Fruit fly (Drosophila melanogaster) whole organism, embryonic: Measurements from ENCODE around the gene CG44362.
A peak's percentile ranks its signal among the peaks of the same experiment; 100 is the strongest.

ENCODE experiments used
- Atf3 ChIP-seq: fragments of 200-800 bp; sonication (Bioruptor generic); optimal IDR thresholded peaks from 3 replicates; lab custom pipeline; 2016; ENCODE audit warnings: missing biosample characterization, missing genetic modification characterization
- B-H2 ChIP-seq: fragments of 200-800 bp; sonication (Bioruptor generic); optimal IDR thresholded peaks from 2 replicates; lab custom pipeline; 2018; ENCODE audit warnings: missing biosample characterization, mild to moderate bottlenecking, missing genetic modification characterization
- CG10565 ChIP-seq: fragments of 200-800 bp; sonication (Bioruptor generic); optimal IDR thresholded peaks from 3 replicates; lab custom pipeline; 2016; ENCODE audit warnings: missing biosample characterization, mild to moderate bottlenecking, missing genetic modification characterization
- CG14710 ChIP-seq: fragments of 200-800 bp; sonication (Bioruptor generic); optimal IDR thresholded peaks from 3 replicates; lab custom pipeline; 2019; ENCODE audit warnings: missing biosample characterization, mild to moderate bottlenecking, missing genetic modification characterization, moderate library complexity
- CG15269 ChIP-seq: fragments of 200-800 bp; sonication (Bioruptor generic); optimal IDR thresholded peaks from 2 replicates; lab custom pipeline; 2018; ENCODE audit warnings: missing biosample characterization, mild to moderate bottlenecking, missing genetic modification characterization, moderate library complexity
- CG15479 ChIP-seq: fragments of 200-800 bp; sonication (Bioruptor generic); optimal IDR thresholded peaks from 3 replicates; lab custom pipeline; 2019; ENCODE audit warnings: missing biosample characterization, mild to moderate bottlenecking, missing genetic modification characterization, moderate library complexity
- CG18476 ChIP-seq: fragments of 200-800 bp; sonication (Bioruptor generic); optimal IDR thresholded peaks from 2 replicates; lab custom pipeline; 2016; ENCODE audit warnings: missing biosample characterization, mild to moderate bottlenecking, missing genetic modification characterization
- CG18619 ChIP-seq: fragments of 200-800 bp; sonication (Bioruptor generic); optimal IDR thresholded peaks from 3 replicates; lab custom pipeline; 2017; ENCODE audit warnings: missing biosample characterization, mild to moderate bottlenecking, missing genetic modification characterization
- CG30403 ChIP-seq: fragments of 200-800 bp; sonication (Bioruptor generic); optimal IDR thresholded peaks from 3 replicates; lab custom pipeline; 2016; ENCODE audit warnings: missing biosample characterization, missing genetic modification characterization
- CG32532 ChIP-seq: fragments of 200-800 bp; sonication (Bioruptor generic); IDR thresholded peaks from 2 replicates; pipeline ENCODE4 v1.3.6; 2022; ENCODE audit warnings: missing biosample characterization, missing genetic modification characterization
- CG32767 ChIP-seq: fragments of 200-800 bp; sonication (Bioruptor generic); IDR thresholded peaks from 2 replicates; pipeline ENCODE4 v1.3.6; 2022; ENCODE audit warnings: missing biosample characterization, missing genetic modification characterization
- CG32772 ChIP-seq: fragments of 200-800 bp; sonication (Bioruptor generic); IDR thresholded peaks from 2 replicates; pipeline ENCODE4 v1.3.6; 2022; ENCODE audit warnings: missing biosample characterization, missing genetic modification characterization
- CG3281 ChIP-seq: fragments of 200-800 bp; sonication (Bioruptor generic); optimal IDR thresholded peaks from 3 replicates; lab custom pipeline; 2017; ENCODE audit warnings: missing biosample characterization, mild to moderate bottlenecking, missing genetic modification characterization
- CG33557 ChIP-seq: fragments of 200-800 bp; sonication (Bioruptor generic); optimal IDR thresholded peaks from 2 replicates; lab custom pipeline; 2019; ENCODE audit warnings: missing biosample characterization, mild to moderate bottlenecking, missing genetic modification characterization, moderate library complexity
- CG4404 ChIP-seq: fragments of 200-800 bp; sonication (Bioruptor generic); IDR thresholded peaks from 2 replicates; pipeline ENCODE4 v1.3.6; 2022; ENCODE audit warnings: missing biosample characterization, missing genetic modification characterization
- CG4424 ChIP-seq: fragments of 200-800 bp; sonication (Bioruptor generic); optimal IDR thresholded peaks from 3 replicates; lab custom pipeline; 2016; ENCODE audit warnings: missing biosample characterization, missing genetic modification characterization
- CG7556 ChIP-seq: fragments of 200-800 bp; sonication (Bioruptor generic); optimal IDR thresholded peaks from 2 replicates; lab custom pipeline; 2017; ENCODE audit warnings: missing biosample characterization, mild to moderate bottlenecking, missing genetic modification characterization
- CG9215 ChIP-seq: fragments of 200-800 bp; sonication (Bioruptor generic); IDR thresholded peaks from 2 replicates; pipeline ENCODE4 v1.3.6; 2022; ENCODE audit warnings: missing biosample characterization, missing genetic modification characterization
- CG9797 ChIP-seq: fragments of 200-800 bp; sonication (Bioruptor generic); optimal IDR thresholded peaks from 3 replicates; lab custom pipeline; 2018; ENCODE audit warnings: missing biosample characterization, mild to moderate bottlenecking, missing genetic modification characterization
- CrebB ChIP-seq: fragments of 200-800 bp; sonication (Bioruptor generic); optimal IDR thresholded peaks from 3 replicates; lab custom pipeline; 2018; ENCODE audit warnings: missing biosample characterization, mild to moderate bottlenecking, missing genetic modification characterization
- D ChIP-seq, 2 experiments: fragments of 200-800 bp in 1 of 2; fragments of >200 bp in 1 of 2; sonication (Bioruptor generic) in 1 of 2; optimal IDR thresholded peaks; 2 replicates in 1 of 2; 3 replicates in 1 of 2; lab custom pipeline; 2017; ENCODE audit warnings: mild to moderate bottlenecking in 1 of 2, missing biosample characterization in 1 of 2, missing genetic modification characterization in 1 of 2, missing genetic modification reagents in 1 of 2
- Elba2 ChIP-seq: fragments of 200-800 bp; sonication (Bioruptor generic); optimal IDR thresholded peaks from 3 replicates; lab custom pipeline; 2016; ENCODE audit warnings: missing biosample characterization, missing genetic modification characterization
- H15 ChIP-seq: fragments of 200-800 bp; sonication (Bioruptor generic); IDR thresholded peaks from 3 replicates; pipeline ENCODE4 v1.3.6; 2022; ENCODE audit warnings: missing biosample characterization, missing genetic modification characterization
- HmgD ChIP-seq: fragments of 200-800 bp; sonication (Bioruptor generic); optimal IDR thresholded peaks from 3 replicates; lab custom pipeline; 2016; ENCODE audit warnings: missing biosample characterization, missing genetic modification characterization
- Hmx ChIP-seq: fragments of 200-800 bp; sonication (Bioruptor generic); optimal IDR thresholded peaks from 2 replicates; lab custom pipeline; 2016; ENCODE audit warnings: missing biosample characterization, missing genetic modification characterization
- Hr39 ChIP-seq: fragments of >200 bp; optimal IDR thresholded peaks from 2 replicates; lab custom pipeline; 2017
- Meics ChIP-seq: fragments of 200-800 bp; sonication (Bioruptor generic); optimal IDR thresholded peaks from 2 replicates; lab custom pipeline; 2017; ENCODE audit warnings: missing biosample characterization, mild to moderate bottlenecking, missing genetic modification characterization
- Mes4 ChIP-seq: fragments of 200-800 bp; sonication (Bioruptor generic); optimal IDR thresholded peaks from 2 replicates; lab custom pipeline; 2016; ENCODE audit warnings: missing biosample characterization, missing genetic modification characterization
- Neu2 ChIP-seq: fragments of 200-800 bp; sonication (Bioruptor generic); optimal IDR thresholded peaks from 3 replicates; lab custom pipeline; 2016; ENCODE audit warnings: missing biosample characterization, missing genetic modification characterization, borderline replicate concordance
- Nf-YC ChIP-seq: fragments of 200-800 bp; optimal IDR thresholded peaks from 3 replicates; lab custom pipeline; 2019; ENCODE audit warnings: missing biosample characterization, mild to moderate bottlenecking, missing genetic modification characterization, moderate library complexity
- Opbp ChIP-seq: fragments of 200-800 bp; sonication (Bioruptor generic); IDR thresholded peaks from 3 replicates; pipeline ENCODE4 v1.3.6; 2022; ENCODE audit warnings: missing biosample characterization, missing genetic modification characterization; ENCODE audit not compliant: partially characterized antibody
- Ptx1 ChIP-seq: fragments of 200-800 bp; sonication (Bioruptor generic); IDR thresholded peaks from 2 replicates; pipeline ENCODE4 v1.3.6; 2022; ENCODE audit warnings: missing biosample characterization, missing genetic modification characterization
- abd-A ChIP-seq: fragments of 200-800 bp; sonication (Bioruptor generic); optimal IDR thresholded peaks from 3 replicates; lab custom pipeline; 2019; ENCODE audit warnings: missing biosample characterization, mild to moderate bottlenecking, missing genetic modification characterization, moderate library complexity
- amos ChIP-seq: fragments of 200-800 bp; sonication (Bioruptor generic); IDR thresholded peaks from 2 replicates; pipeline ENCODE4 v1.3.6; 2022; ENCODE audit warnings: missing biosample characterization, missing genetic modification characterization; ENCODE audit not compliant: partially characterized antibody
- cato ChIP-seq: fragments of 200-800 bp; sonication (Bioruptor generic); optimal IDR thresholded peaks from 2 replicates; lab custom pipeline; 2016; ENCODE audit warnings: missing biosample characterization, missing genetic modification characterization, borderline replicate concordance
- disco-r ChIP-seq: fragments of 200-800 bp; sonication (Bioruptor generic); optimal IDR thresholded peaks from 2 replicates; lab custom pipeline; 2016; ENCODE audit warnings: missing biosample characterization, missing genetic modification characterization
- exex ChIP-seq: fragments of 200-800 bp; sonication (Bioruptor generic); optimal IDR thresholded peaks from 4 replicates; lab custom pipeline; 2018; ENCODE audit warnings: missing biosample characterization, mild to moderate bottlenecking, missing genetic modification characterization, moderate library complexity
- gce ChIP-seq: fragments of 200-800 bp; sonication (Bioruptor generic); IDR thresholded peaks from 3 replicates; pipeline ENCODE4 v1.3.6; 2022; ENCODE audit warnings: missing biosample characterization, missing genetic modification characterization
- gcm2 ChIP-seq: fragments of 200-800 bp; sonication (Bioruptor generic); optimal IDR thresholded peaks from 2 replicates; lab custom pipeline; 2016; ENCODE audit warnings: missing biosample characterization, missing genetic modification characterization
- kni ChIP-seq: fragments of 200-800 bp; sonication (Bioruptor generic); optimal IDR thresholded peaks from 3 replicates; lab custom pipeline; 2017; ENCODE audit warnings: mild to moderate bottlenecking, missing biosample characterization, missing genetic modification reagents, missing genetic modification characterization
- mld ChIP-seq: fragments of 200-800 bp; sonication (Bioruptor generic); IDR thresholded peaks from 3 replicates; pipeline ENCODE4 v1.3.6; 2022; ENCODE audit warnings: missing biosample characterization, missing genetic modification characterization; ENCODE audit not compliant: partially characterized antibody
- nerfin-2 ChIP-seq: fragments of 200-800 bp; sonication (Bioruptor generic); IDR thresholded peaks from 2 replicates; pipeline ENCODE4 v1.3.6; 2022; ENCODE audit warnings: missing biosample characterization, missing genetic modification characterization; ENCODE audit not compliant: partially characterized antibody
- pum ChIP-seq: fragments of 200-800 bp; sonication (Bioruptor generic); optimal IDR thresholded peaks from 2 replicates; lab custom pipeline; 2016; ENCODE audit warnings: missing biosample characterization, missing genetic modification characterization
- ro ChIP-seq: fragments of 200-800 bp; sonication (Bioruptor generic); IDR thresholded peaks from 2 replicates; pipeline ENCODE4 v1.3.6; 2022; ENCODE audit warnings: missing biosample characterization, missing genetic modification characterization
- sd ChIP-seq: fragments of 200-800 bp; sonication (Bioruptor generic); optimal IDR thresholded peaks from 3 replicates; lab custom pipeline; 2018; ENCODE audit warnings: missing biosample characterization, mild to moderate bottlenecking, missing genetic modification characterization, moderate library complexity
- sim ChIP-seq: fragments of 200-800 bp; sonication (Bioruptor generic); IDR thresholded peaks from 2 replicates; pipeline ENCODE4 v1.3.6; 2022; ENCODE audit warnings: missing biosample characterization, missing genetic modification characterization
- stc ChIP-seq: fragments of 200-800 bp; sonication (Bioruptor generic); IDR thresholded peaks from 2 replicates; pipeline ENCODE4 v1.3.6; 2022; ENCODE audit warnings: missing biosample characterization, missing genetic modification characterization
- tap ChIP-seq: fragments of 200-800 bp; optimal IDR thresholded peaks from 3 replicates; lab custom pipeline; 2019; ENCODE audit warnings: missing biosample characterization, mild to moderate bottlenecking, missing genetic modification characterization, moderate library complexity
- vfl ChIP-seq: fragments of 200-800 bp; sonication (Bioruptor generic); optimal IDR thresholded peaks from 2 replicates; lab custom pipeline; 2016; ENCODE audit warnings: missing biosample characterization, missing genetic modification characterization

Gene CG44362

DNA sequence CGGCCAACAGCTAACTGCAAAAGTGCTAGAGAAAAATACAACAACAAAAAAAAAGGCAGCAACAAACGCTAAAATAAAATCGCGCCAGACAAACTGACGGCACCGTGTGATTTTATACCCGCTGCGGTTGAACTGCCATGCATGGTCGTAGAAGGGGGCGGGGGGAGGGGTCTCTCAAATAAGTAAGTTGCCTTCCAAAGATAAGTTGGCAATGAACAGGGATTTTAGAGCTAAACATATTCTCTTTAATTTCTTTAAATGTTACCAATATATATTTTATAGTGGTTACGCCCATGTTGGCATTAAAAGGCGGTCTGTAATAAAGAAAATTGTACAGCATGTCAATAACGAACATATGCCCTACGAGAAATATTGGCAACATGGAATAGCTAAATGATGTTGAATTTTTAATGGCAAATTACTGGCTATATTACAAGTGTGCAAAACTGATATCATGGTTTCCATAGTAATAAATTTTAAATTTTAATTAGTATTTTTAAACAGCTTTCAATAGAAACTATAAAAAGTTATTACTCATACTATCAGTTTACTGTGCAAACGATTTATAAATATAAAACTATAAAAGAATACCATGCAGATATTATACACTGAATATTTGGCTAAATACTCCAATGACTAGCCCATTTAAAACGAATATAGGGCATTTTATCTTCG, 34.0 kb downstream of the CG44362 start (continued):
- TF ChIP-seq Hr39 (lab: Kevin White, UChicago): no peak
- TF ChIP-seq CG18619 (GFP tag; lab: Kevin White, UChicago): peak; percentile 65
- no peak for TF ChIP-seq CG10565 (GFP tag; lab: Kevin White, UChicago)
- no peak for TF ChIP-seq CG15479 (GFP tag; lab: Kevin White, UChicago)
- TF ChIP-seq mld: no peak
- no peak for TF ChIP-seq D (optimal IDR thresholded peaks at IDR 0.05; lab: Kevin White, UChicago)
- TF ChIP-seq D (GFP tag; optimal IDR thresholded peaks at IDR 0.05; lab: Kevin White, UChicago): no peak
- no peak for TF ChIP-seq CG33557 (GFP tag; lab: Kevin White, UChicago)
- peak; percentile 63 for TF ChIP-seq Meics (GFP tag; lab: Kevin White, UChicago)
- peak; percentile 89 for TF ChIP-seq CG15269 (tag; lab: Kevin White, UChicago)
- TF ChIP-seq gce (GFP tag; lab: Robert Waterston, UW): no peak
- TF ChIP-seq sd (tag; lab: Kevin White, UChicago): peak; percentile 26
- TF ChIP-seq Neu2 (GFP tag; lab: Kevin White, UChicago): no peak
- TF ChIP-seq stc (GFP tag; lab: Robert Waterston, UW): peak; percentile 76
- peak; percentile 36 for TF ChIP-seq vfl (GFP tag; lab: Kevin White, UChicago)
- peak; percentile 73 for TF ChIP-seq H15 (GFP tag; lab: Robert Waterston, UW)
- peak; percentile 42 for TF ChIP-seq CG3281 (GFP tag; lab: Kevin White, UChicago)
- no peak for TF ChIP-seq exex (tag; lab: Kevin White, UChicago)
- TF ChIP-seq CG7556 (GFP tag; lab: Kevin White, UChicago): peak; percentile 52
- TF ChIP-seq amos (GFP tag; lab: Robert Waterston, UW): no peak
- TF ChIP-seq CG18476: no peak
- peak; percentile 22 for TF ChIP-seq gcm2 (GFP tag; lab: Kevin White, UChicago)
- peak; percentile 27 for TF ChIP-seq B-H2 (GFP tag; lab: Kevin White, UChicago)
- TF ChIP-seq Ptx1 (GFP tag; lab: Robert Waterston, UW): peak; percentile 87
- peak; percentile 62 for TF ChIP-seq CG4424 (GFP tag; lab: Kevin White, UChicago)
- TF ChIP-seq CG9797: no peak
- peak; percentile 56 for TF ChIP-seq pum (GFP tag; lab: Kevin White, UChicago)
- TF ChIP-seq kni (GFP tag; lab: Kevin White, UChicago): no peak
- peak; percentile 17; the same call in 1 of the 2 replicates for TF ChIP-seq CG9215 (GFP tag; lab: Robert Waterston, UW)
- peak; percentile 49 for TF ChIP-seq Mes4
- TF ChIP-seq Atf3 (GFP tag; lab: Kevin White, UChicago): peak; percentile 59
- TF ChIP-seq nerfin-2 (GFP tag; lab: Robert Waterston, UW): no peak
- TF ChIP-seq tap (tag; lab: Kevin White, UChicago): peak; percentile 26
- no peak for TF ChIP-seq CG14710 (tag; lab: Kevin White, UChicago)
- peak; percentile 6 for TF ChIP-seq CrebB (tag; lab: Kevin White, UChicago)
- TF ChIP-seq sim (GFP tag; lab: Robert Waterston, UW): no peak
- TF ChIP-seq CG30403 (GFP tag; lab: Kevin White, UChicago): peak; percentile 86
- no peak for TF ChIP-seq Hmx (GFP tag; lab: Kevin White, UChicago)
- peak; percentile 50; the same call in 1 of the 2 replicates for TF ChIP-seq CG32767 (GFP tag; lab: Robert Waterston, UW)
- peak; percentile 38 for TF ChIP-seq cato (GFP tag; lab: Kevin White, UChicago)
- peak; percentile 78 for TF ChIP-seq CG32532
- TF ChIP-seq Elba2 (GFP tag; lab: Kevin White, UChicago): peak; percentile 33
- TF ChIP-seq CG32772 (GFP tag; lab: Robert Waterston, UW): peak; percentile 78
- no peak for TF ChIP-seq HmgD (GFP tag; lab: Kevin White, UChicago)
- no peak for TF ChIP-seq abd-A
- TF ChIP-seq Opbp (GFP tag; lab: Robert Waterston, UW): no peak
- no peak for TF ChIP-seq Nf-YC (tag; lab: Kevin White, UChicago)
- TF ChIP-seq ro: no peak
- peak; percentile 42 for TF ChIP-seq disco-r (GFP tag; lab: Kevin White, UChicago)
- peak; percentile 68 for TF ChIP-seq CG4404 (GFP tag; lab: Robert Waterston, UW)
